Fruit fly (Drosophila melanogaster) whole organism, embryonic: Measurements from ENCODE around the gene HemK2.

Experiments
- Bdp1 ChIP-seq: fragments of 200-800 bp; sonication (Bioruptor generic); optimal IDR thresholded peaks from 3 replicates; lab custom pipeline; 2016; ENCODE audit warnings: missing biosample characterization, missing genetic modification characterization
- BtbVII ChIP-seq: fragments of 200-800 bp; sonication (Bioruptor generic); optimal IDR thresholded peaks from 3 replicates; lab custom pipeline; 2017; ENCODE audit warnings: missing biosample characterization, mild to moderate bottlenecking, missing genetic modification characterization
- CG11695 ChIP-seq: fragments of 200-800 bp; sonication (Bioruptor generic); IDR thresholded peaks from 3 replicates; pipeline ENCODE4 v1.3.6; 2022; ENCODE audit warnings: missing biosample characterization, missing genetic modification characterization
- CG12299 ChIP-seq: fragments of 200-800 bp; sonication (Bioruptor generic); optimal IDR thresholded peaks from 2 replicates; lab custom pipeline; 2018; ENCODE audit warnings: missing biosample characterization, mild to moderate bottlenecking, missing genetic modification characterization
- CG14710 ChIP-seq: fragments of 200-800 bp; sonication (Bioruptor generic); optimal IDR thresholded peaks from 3 replicates; lab custom pipeline; 2019; ENCODE audit warnings: missing biosample characterization, mild to moderate bottlenecking, missing genetic modification characterization, moderate library complexity
- CG17361 ChIP-seq: fragments of 200-800 bp; sonication (Bioruptor generic); IDR thresholded peaks from 3 replicates; pipeline ENCODE4 v1.3.6; 2022; ENCODE audit warnings: missing biosample characterization, missing genetic modification characterization
- CG17802 ChIP-seq: fragments of 200-800 bp; sonication (Bioruptor generic); optimal IDR thresholded peaks from 2 replicates; lab custom pipeline; 2018; ENCODE audit warnings: missing biosample characterization, mild to moderate bottlenecking, missing genetic modification characterization, moderate library complexity
- CG31388 ChIP-seq: fragments of 200-800 bp; sonication (Bioruptor generic); optimal IDR thresholded peaks from 2 replicates; lab custom pipeline; 2016; ENCODE audit warnings: missing biosample characterization, missing genetic modification characterization
- CG43689 ChIP-seq: fragments of 200-800 bp; sonication (Bioruptor generic); IDR thresholded peaks from 2 replicates; pipeline ENCODE4 v1.3.6; 2022; ENCODE audit warnings: missing biosample characterization, missing genetic modification characterization
- CG7963 ChIP-seq: fragments of 200-800 bp; sonication (Bioruptor generic); IDR thresholded peaks from 3 replicates; pipeline ENCODE4 v1.3.6; 2022; ENCODE audit warnings: missing biosample characterization, missing genetic modification characterization; ENCODE audit not compliant: partially characterized antibody
- D19B ChIP-seq: fragments of 200-800 bp; sonication (Bioruptor generic); optimal IDR thresholded peaks from 2 replicates; lab custom pipeline; 2017; ENCODE audit warnings: missing biosample characterization, mild to moderate bottlenecking, missing genetic modification characterization
- Doc3 ChIP-seq: fragments of 200-800 bp; sonication (Bioruptor generic); IDR thresholded peaks from 3 replicates; pipeline ENCODE4 v1.3.6; 2022; ENCODE audit warnings: missing biosample characterization, missing genetic modification characterization; ENCODE audit not compliant: partially characterized antibody
- GATAe ChIP-seq: fragments of 200-800 bp; sonication (Bioruptor generic); conservative IDR thresholded peaks from 2 replicates; pipeline ENCODE4 v1.3.6; 2022; ENCODE audit warnings: missing biosample characterization, missing genetic modification characterization
- HLH3B ChIP-seq: fragments of 200-800 bp; sonication (Bioruptor generic); IDR thresholded peaks from 2 replicates; pipeline ENCODE4 v1.3.6; 2022; ENCODE audit warnings: missing biosample characterization, missing genetic modification characterization
- HmgD ChIP-seq: fragments of 200-800 bp; sonication (Bioruptor generic); optimal IDR thresholded peaks from 3 replicates; lab custom pipeline; 2016; ENCODE audit warnings: missing biosample characterization, missing genetic modification characterization
- MESR4 ChIP-seq: fragments of 200-800 bp; sonication (Bioruptor generic); optimal IDR thresholded peaks from 2 replicates; lab custom pipeline; 2018; ENCODE audit warnings: missing biosample characterization, mild to moderate bottlenecking, missing genetic modification characterization, moderate library complexity
- NC2α ChIP-seq: fragments of 200-800 bp; sonication (Bioruptor generic); optimal IDR thresholded peaks from 2 replicates; lab custom pipeline; 2016; ENCODE audit warnings: missing biosample characterization, missing genetic modification characterization
- Oli ChIP-seq: fragments of 200-800 bp; sonication (Bioruptor generic); optimal IDR thresholded peaks from 2 replicates; lab custom pipeline; 2018; ENCODE audit warnings: missing biosample characterization, mild to moderate bottlenecking, missing genetic modification characterization, moderate library complexity
- Opbp ChIP-seq: fragments of 200-800 bp; sonication (Bioruptor generic); IDR thresholded peaks from 3 replicates; pipeline ENCODE4 v1.3.6; 2022; ENCODE audit warnings: missing biosample characterization, missing genetic modification characterization; ENCODE audit not compliant: partially characterized antibody
- PHDP ChIP-seq: fragments of 200-800 bp; sonication (Bioruptor generic); optimal IDR thresholded peaks from 3 replicates; lab custom pipeline; 2018; ENCODE audit warnings: missing biosample characterization, mild to moderate bottlenecking, missing genetic modification characterization, moderate library complexity
- Ssrp ChIP-seq: fragments of 200-800 bp; sonication (Bioruptor generic); optimal IDR thresholded peaks from 2 replicates; lab custom pipeline; 2018; ENCODE audit warnings: missing biosample characterization, mild to moderate bottlenecking, missing genetic modification characterization, moderate library complexity
- Trl ChIP-seq, 3 experiments: fragments of >200 bp in 2 of 3; fragments of 200-800 bp in 1 of 3; sonication (Bioruptor generic) in 1 of 3; optimal IDR thresholded peaks; 2 replicates in 1 of 3; 3 replicates in 2 of 3; lab custom pipeline; 2016 to 2017; ENCODE audit warnings: missing biosample characterization in 1 of 3, missing genetic modification characterization in 1 of 3
- al ChIP-seq: fragments of 200-800 bp; sonication (Bioruptor generic); IDR thresholded peaks from 2 replicates; pipeline ENCODE4 v1.3.6; 2022; ENCODE audit warnings: missing biosample characterization, missing genetic modification characterization
- amos ChIP-seq: fragments of 200-800 bp; sonication (Bioruptor generic); IDR thresholded peaks from 2 replicates; pipeline ENCODE4 v1.3.6; 2022; ENCODE audit warnings: missing biosample characterization, missing genetic modification characterization; ENCODE audit not compliant: partially characterized antibody
- crol ChIP-seq: fragments of 200-800 bp; sonication (Bioruptor generic); IDR thresholded peaks from 2 replicates; pipeline ENCODE4 v1.3.6; 2022; ENCODE audit warnings: missing biosample characterization, missing genetic modification characterization
- dpn ChIP-seq, 2 experiments: fragments of 200-800 bp; sonication (Bioruptor generic); optimal IDR thresholded peaks; 3 replicates each; lab custom pipeline; 2016; ENCODE audit warnings: missing biosample characterization in 2 of 2, missing genetic modification characterization in 2 of 2
- emc ChIP-seq: fragments of 200-800 bp; sonication (Bioruptor generic); optimal IDR thresholded peaks from 2 replicates; lab custom pipeline; 2016; ENCODE audit warnings: missing biosample characterization, missing genetic modification characterization
- fd96Cb ChIP-seq: fragments of 200-800 bp; sonication (Bioruptor generic); optimal IDR thresholded peaks from 2 replicates; lab custom pipeline; 2018; ENCODE audit warnings: missing biosample characterization, mild to moderate bottlenecking, missing genetic modification characterization, moderate library complexity
- gce ChIP-seq: fragments of 200-800 bp; sonication (Bioruptor generic); IDR thresholded peaks from 3 replicates; pipeline ENCODE4 v1.3.6; 2022; ENCODE audit warnings: missing biosample characterization, missing genetic modification characterization
- gt ChIP-seq: fragments of 200-800 bp; sonication (Bioruptor generic); IDR thresholded peaks from 2 replicates; pipeline ENCODE4 v1.3.6; 2022; ENCODE audit warnings: missing biosample characterization, missing genetic modification characterization
- h ChIP-seq: fragments of >200 bp; optimal IDR thresholded peaks from 2 replicates; lab custom pipeline; 2017
- ham ChIP-seq: fragments of 200-800 bp; sonication (Bioruptor generic); IDR thresholded peaks from 2 replicates; pipeline ENCODE4 v1.3.6; 2022; ENCODE audit warnings: missing biosample characterization, missing genetic modification characterization
- hbn ChIP-seq: fragments of 200-800 bp; sonication (Bioruptor generic); IDR thresholded peaks from 2 replicates; pipeline ENCODE4 v1.3.6; 2022; ENCODE audit warnings: missing biosample characterization, missing genetic modification characterization; ENCODE audit not compliant: partially characterized antibody
- her ChIP-seq: fragments of 200-800 bp; sonication (Bioruptor generic); optimal IDR thresholded peaks from 2 replicates; lab custom pipeline; 2016; ENCODE audit warnings: missing biosample characterization, missing genetic modification characterization
- ken ChIP-seq: fragments of 200-800 bp; sonication (Bioruptor generic); IDR thresholded peaks from 3 replicates; pipeline ENCODE4 v1.3.6; 2022; ENCODE audit warnings: missing biosample characterization, missing genetic modification characterization
- kni ChIP-seq: fragments of 200-800 bp; sonication (Bioruptor generic); optimal IDR thresholded peaks from 3 replicates; lab custom pipeline; 2017; ENCODE audit warnings: mild to moderate bottlenecking, missing biosample characterization, missing genetic modification reagents, missing genetic modification characterization
- maf-S ChIP-seq: fragments of 200-800 bp; sonication (Bioruptor generic); optimal IDR thresholded peaks from 2 replicates; lab custom pipeline; 2016; ENCODE audit warnings: missing biosample characterization, missing genetic modification characterization
- p53 ChIP-seq: fragments of 200-800 bp; sonication (Bioruptor generic); optimal IDR thresholded peaks from 2 replicates; lab custom pipeline; 2016; ENCODE audit warnings: missing biosample characterization, missing genetic modification characterization
- scrt ChIP-seq: fragments of 200-800 bp; sonication (Bioruptor generic); optimal IDR thresholded peaks from 2 replicates; lab custom pipeline; 2018; ENCODE audit warnings: missing biosample characterization, mild to moderate bottlenecking, missing genetic modification characterization, moderate library complexity
- trem ChIP-seq: fragments of 200-800 bp; optimal IDR thresholded peaks from 3 replicates; lab custom pipeline; 2019; ENCODE audit warnings: missing biosample characterization, mild to moderate bottlenecking, missing genetic modification characterization, moderate library complexity
- z ChIP-seq: fragments of 200-800 bp; sonication (Bioruptor generic); IDR thresholded peaks from 3 replicates; pipeline ENCODE4 v1.3.6; 2022; ENCODE audit warnings: missing biosample characterization, missing genetic modification characterization
- zfh1 ChIP-seq: fragments of 200-800 bp; sonication (Bioruptor generic); IDR thresholded peaks from 3 replicates; pipeline ENCODE4 v1.3.6; 2022; ENCODE audit warnings: missing biosample characterization, missing genetic modification characterization

Gene HemK2

dm6 chr2L:2765659-2766373 lies 6.3 kb upstream of the HemK2 start, which contains the start of the genes Snx21 and aph-1 (continued):
- no peak for TF ChIP-seq Doc3
- TF ChIP-seq CG31388 (GFP tag; lab: Kevin White, UChicago): peak; percentile 36
- peak; percentile 40; the same call in 1 of the 2 replicates for TF ChIP-seq amos (GFP tag; lab: Robert Waterston, UW)
- TF ChIP-seq GATAe (GFP tag; lab: Robert Waterston, UW): peak; percentile 80
- TF ChIP-seq zfh1 (GFP tag; lab: Robert Waterston, UW): peak; percentile 86
- TF ChIP-seq CG12299 (tag; lab: Kevin White, UChicago): peak; percentile 85
- peak; percentile 92 for TF ChIP-seq CG14710 (tag; lab: Kevin White, UChicago)
- TF ChIP-seq scrt (GFP tag; lab: Kevin White, UChicago): peak; percentile 90
- peak; percentile 67 for TF ChIP-seq ham
- peak; percentile 80 for TF ChIP-seq emc (GFP tag; lab: Kevin White, UChicago)
- TF ChIP-seq p53 (GFP tag; lab: Kevin White, UChicago): peak; percentile 77
- peak; percentile 70 for TF ChIP-seq kni
- TF ChIP-seq dpn (GFP tag; optimal IDR thresholded peaks at IDR 0.05; lab: Kevin White, UChicago): peak; percentile 88 to 92
- TF ChIP-seq NC2α (GFP tag; lab: Kevin White, UChicago): peak; percentile 79
- TF ChIP-seq gce (GFP tag; lab: Robert Waterston, UW): peak; percentile 56; the same call in 1 of the 3 replicates
- no peak for TF ChIP-seq Opbp (GFP tag; lab: Robert Waterston, UW)
- TF ChIP-seq MESR4: peak; percentile 56
- peak; percentile 93 for TF ChIP-seq CG11695 (GFP tag; lab: Robert Waterston, UW)
- TF ChIP-seq CG7963 (GFP tag; lab: Robert Waterston, UW): no peak
- no peak for TF ChIP-seq hbn (GFP tag; lab: Robert Waterston, UW)
- peak; percentile 81 for TF ChIP-seq HmgD (GFP tag; lab: Kevin White, UChicago)
- TF ChIP-seq CG17802 (tag; lab: Kevin White, UChicago): peak; percentile 63
- TF ChIP-seq D19B (GFP tag; lab: Kevin White, UChicago): peak; percentile 83
- peak; percentile 89 for TF ChIP-seq maf-S (GFP tag; lab: Kevin White, UChicago)
- TF ChIP-seq HLH3B: peak; percentile 81
- peak; percentile 32; the same call in 1 of the 2 replicates for TF ChIP-seq crol (GFP tag; lab: Robert Waterston, UW)
- peak; percentile 87 for TF ChIP-seq trem (tag; lab: Kevin White, UChicago)
- TF ChIP-seq Ssrp (tag; lab: Kevin White, UChicago): peak; percentile 90
- TF ChIP-seq al: peak; percentile 81
- peak; percentile 94 for TF ChIP-seq PHDP
- TF ChIP-seq Bdp1 (GFP tag; lab: Kevin White, UChicago): peak; percentile 66
- peak; percentile 91 for TF ChIP-seq BtbVII (GFP tag; lab: Kevin White, UChicago)
- TF ChIP-seq z: peak; percentile 56; the same call in 1 of the 3 replicates
- no peak for TF ChIP-seq Trl (optimal IDR thresholded peaks at IDR 0.05; lab: Kevin White, UChicago)
- peak; percentile 93 for TF ChIP-seq Trl (GFP tag; optimal IDR thresholded peaks at IDR 0.05; lab: Kevin White, UChicago)
- TF ChIP-seq Oli (tag; lab: Kevin White, UChicago): peak; percentile 94
- TF ChIP-seq fd96Cb (tag; lab: Kevin White, UChicago): peak; percentile 90
- peak; percentile 72 for TF ChIP-seq gt (GFP tag; lab: Robert Waterston, UW)
- TF ChIP-seq CG43689 (GFP tag; lab: Robert Waterston, UW): peak; percentile 52
- peak; percentile 95 for TF ChIP-seq CG17361 (GFP tag; lab: Robert Waterston, UW)
- TF ChIP-seq h (lab: Kevin White, UChicago): no peak
- TF ChIP-seq ken (GFP tag; lab: Robert Waterston, UW): peak; percentile 79
- TF ChIP-seq her (GFP tag; lab: Kevin White, UChicago): peak; percentile 82
